Worm (Caenorhabditis elegans): ENCODE data around the gene srg-62.
"Not testable (repeated sequence)": the region's sequence is repeated elsewhere in the genome, so short reads cannot be mapped to it uniquely, and the experiment has no call there.

DNA sequence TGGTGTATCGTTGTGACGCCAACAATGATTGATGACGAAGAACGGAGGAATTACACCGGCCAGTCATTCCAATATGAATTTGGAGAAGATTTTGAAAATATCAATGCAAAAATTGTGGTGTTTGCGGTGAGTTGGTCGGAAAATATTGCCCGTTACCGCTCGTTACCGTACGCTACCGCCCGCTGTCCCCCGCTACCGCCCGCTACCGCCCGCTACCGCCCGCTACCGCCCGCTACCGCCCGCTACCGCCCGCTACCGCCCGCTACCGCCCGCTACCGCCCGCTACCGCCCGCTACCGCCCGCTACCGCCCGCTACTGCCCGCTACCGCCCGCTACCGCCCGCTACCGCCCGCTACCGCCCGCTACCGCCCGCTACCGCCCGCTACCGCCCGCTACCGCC is 35.2 kb upstream of the srg-62 start:
- TF ChIP-seq dpff-1 (tag; optimal IDR thresholded peaks at IDR 0.05); dpl-1 (GFP tag; optimal IDR thresholded peaks at IDR 0.05); F22D6.2 (tag; optimal IDR thresholded peaks at IDR 0.05); nfya-1 (tag; optimal IDR thresholded peaks at IDR 0.05; ENCODE audit: borderline replicate concordance, insufficient read depth); unc-62 (GFP tag; optimal IDR thresholded peaks at IDR 0.05); F57A8.1 (GFP tag; optimal IDR thresholded peaks at IDR 0.05); K12H6.12 (tag; optimal IDR thresholded peaks at IDR 0.05); ztf-28 (GFP tag; IDR thresholded peaks at IDR 0.05); ztf-25 (GFP tag; IDR thresholded peaks at IDR 0.05): not testable (repeated sequence)

Data from whole organism, young adult.